Fruit fly (Drosophila melanogaster): Measurements from ENCODE around the gene CG5235.

- TF ChIP-seq D1 (tag; optimal IDR thresholded peaks at IDR 0.05) (no peak), fd96Ca (GFP tag; IDR thresholded peaks at IDR 0.05) (no peak), Pif1B (GFP tag; optimal IDR thresholded peaks at IDR 0.05) (no peak), EcR (GFP tag; optimal IDR thresholded peaks at IDR 0.05) (no peak), Pif1A (GFP tag; optimal IDR thresholded peaks at IDR 0.05) (no peak)
Measured at dm6 chr3L:16097393-16097884, 7.2 kb upstream of the CG5235 start, which contains the start of the genes CG13074 and ATPsynbetaL.

Measured in whole organism, pupa.